Worm (Caenorhabditis elegans): Measurements from ENCODE around the gene M05D6.3.

- no peak for TF ChIP-seq tbx-37 (GFP tag; conservative IDR thresholded peaks at IDR 0.05)
- TF ChIP-seq ama-1 (optimal IDR thresholded peaks at IDR 0.05), result no peak
- TF ChIP-seq aly-1 (tag; optimal IDR thresholded peaks at IDR 0.05), result no peak
- TF ChIP-seq tra-4 (tag; optimal IDR thresholded peaks at IDR 0.05), result no peak
- TF ChIP-seq flt-1 (GFP tag; IDR thresholded peaks at IDR 0.05), result no peak
- no peak for TF ChIP-seq ceh-13 (GFP tag; optimal IDR thresholded peaks at IDR 0.05)
- TF ChIP-seq pes-1 (GFP tag; IDR thresholded peaks at IDR 0.05), result no peak
- TF ChIP-seq sea-1 (GFP tag; conservative IDR thresholded peaks at IDR 0.05), result no peak
- TF ChIP-seq tbx-11 (GFP tag; IDR thresholded peaks at IDR 0.05), result no peak
- no peak for TF ChIP-seq scrt-1 (GFP tag; IDR thresholded peaks at IDR 0.05)
- no peak for TF ChIP-seq hmg-4 (GFP tag; optimal IDR thresholded peaks at IDR 0.05)
- no peak for TF ChIP-seq ets-7 (tag; optimal IDR thresholded peaks at IDR 0.05)
- TF ChIP-seq ceh-36 (tag; optimal IDR thresholded peaks at IDR 0.05), result no peak
These were observed 46.3 kb upstream of the M05D6.3 start for ce11 chrII:8428947-8429919.
